Fruit fly (Drosophila melanogaster): ENCODE measurements around the gene Top1.

The Top1 gene

dm6 chrX:15305975-15306909 is 13.0 kb upstream of the Top1 start (continued):
- TF ChIP-seq CG6808 (GFP tag; optimal IDR thresholded peaks at IDR 0.05) (no peak), Ets96B (tag; optimal IDR thresholded peaks at IDR 0.05) (no peak), Hr4 (GFP tag; optimal IDR thresholded peaks at IDR 0.05) (peak; percentile 5), CG8119 (GFP tag; IDR thresholded peaks at IDR 0.05) (0 out of 3 replicates have a peak, but pooled peaks have one; percentile 26), Smox (GFP tag; optimal IDR thresholded peaks at IDR 0.05) (peak; percentile 5), eg (GFP tag; IDR thresholded peaks at IDR 0.05) (no peak), Eip93F (GFP tag; optimal IDR thresholded peaks at IDR 0.05) (peak; percentile 75), CG4318 (GFP tag; optimal IDR thresholded peaks at IDR 0.05) (no peak), CG10669 (GFP tag; optimal IDR thresholded peaks at IDR 0.05) (peak; percentile 2), CG3032 (tag; optimal IDR thresholded peaks at IDR 0.05) (no peak), vri (GFP tag; optimal IDR thresholded peaks at IDR 0.05) (peak; percentile 74), CG6792 (GFP tag; optimal IDR thresholded peaks at IDR 0.05) (peak; percentile 3), CG3919 (GFP tag; optimal IDR thresholded peaks at IDR 0.05) (peak; percentile 26), Sox14 (GFP tag; optimal IDR thresholded peaks at IDR 0.05) (peak; percentile 68), CG6854 (GFP tag; optimal IDR thresholded peaks at IDR 0.05) (peak; percentile 47), Hr39 (GFP tag; optimal IDR thresholded peaks at IDR 0.05) (peak; percentile 13), CG6276 (GFP tag; optimal IDR thresholded peaks at IDR 0.05) (peak; percentile 41), Gug (GFP tag; IDR thresholded peaks at IDR 0.05) (no peak), Met (GFP tag; optimal IDR thresholded peaks at IDR 0.05) (peak; percentile 28)

DNA sequence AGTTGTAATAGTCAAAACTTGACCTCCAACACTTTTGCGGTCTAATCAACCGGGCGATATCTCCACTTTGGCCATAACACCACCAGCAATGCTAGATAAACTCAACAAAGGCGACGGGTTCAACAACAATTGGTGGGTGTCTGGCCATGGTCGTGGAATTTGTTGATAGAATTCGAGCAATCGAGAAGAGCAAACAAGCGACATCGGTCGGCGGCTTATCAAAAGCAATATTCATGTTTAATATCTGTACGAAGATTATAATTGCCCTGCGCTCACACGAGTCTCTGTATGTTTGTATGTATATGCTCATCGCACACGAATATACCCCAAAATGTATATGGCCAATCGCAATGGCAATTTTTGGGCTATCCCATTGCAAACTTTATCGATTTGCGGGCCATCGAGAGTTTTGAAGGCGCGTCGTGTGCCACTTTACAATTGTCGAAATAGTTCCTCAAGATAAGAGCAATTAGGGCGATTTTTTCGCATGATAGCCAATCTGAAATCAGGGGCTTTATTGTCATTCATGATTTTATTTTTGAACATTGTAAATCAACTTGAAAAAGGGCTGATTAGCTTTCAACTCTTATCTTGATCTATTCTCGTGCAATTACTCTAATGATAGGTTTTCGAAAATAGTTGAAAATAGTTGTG is 11.7 kb upstream of the Top1 start:
- TF ChIP-seq svp (GFP tag) (peak; percentile 77), Eip78C (GFP tag) (peak; percentile 33), CG9139 (GFP tag; optimal IDR thresholded peaks at IDR 0.05) (no peak), fkh (GFP tag; optimal IDR thresholded peaks at IDR 0.05) (peak; percentile 51)

DNA sequence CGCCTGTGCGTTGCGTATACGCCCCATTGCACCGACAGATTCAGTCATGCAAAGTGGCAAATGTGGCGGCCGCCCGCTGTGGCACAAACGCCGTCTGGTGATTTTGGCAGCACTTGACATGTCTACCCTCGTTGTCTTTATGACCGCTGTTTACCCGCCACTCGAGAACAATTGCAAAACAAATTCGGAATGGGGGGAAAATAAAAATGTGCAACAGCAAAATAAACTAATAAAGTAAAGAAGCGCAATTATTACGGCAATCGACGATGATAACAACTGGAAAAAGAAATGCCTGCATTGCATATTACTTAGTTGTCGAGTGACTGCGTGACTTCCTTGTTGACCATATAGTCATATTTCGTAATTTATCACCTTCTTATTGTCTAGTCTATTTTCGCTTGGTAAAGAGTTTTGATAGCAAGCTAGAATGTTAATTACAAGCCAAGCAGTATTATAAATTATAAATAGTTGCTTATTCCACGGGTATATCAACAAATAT is 10.8 kb upstream of the Top1 start:
- TF ChIP-seq vri (GFP tag; optimal IDR thresholded peaks at IDR 0.05) = peak; percentile 21
- TF ChIP-seq Eip78C (GFP tag) = peak; percentile 42
- TF ChIP-seq Ets96B (tag; optimal IDR thresholded peaks at IDR 0.05) = no peak
- peak; percentile 1 for TF ChIP-seq CG6276 (GFP tag; optimal IDR thresholded peaks at IDR 0.05)

DNA sequence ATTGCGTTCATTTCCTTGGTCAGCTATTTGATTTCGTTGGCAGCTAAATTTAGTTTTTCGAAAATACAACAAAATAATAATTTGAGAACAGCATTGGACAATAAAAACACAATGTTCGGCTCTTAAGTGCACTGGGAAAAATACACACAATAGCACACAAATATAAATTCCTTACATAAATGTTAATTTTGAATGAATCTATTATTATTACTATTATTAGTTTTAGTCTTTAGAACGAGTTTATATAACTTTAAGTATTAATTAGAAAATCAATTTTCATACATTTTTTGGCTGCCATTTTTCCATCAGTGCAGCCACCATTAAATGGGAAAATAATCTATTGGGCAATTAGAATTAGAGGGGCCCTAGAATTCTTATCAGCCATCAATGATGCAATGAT is 9.4 kb upstream of the Top1 start:
- TF ChIP-seq net (GFP tag; optimal IDR thresholded peaks at IDR 0.05) (no peak), dac (GFP tag; optimal IDR thresholded peaks at IDR 0.05) (no peak), CG8319 (GFP tag; optimal IDR thresholded peaks at IDR 0.05) (no peak), fkh (GFP tag; optimal IDR thresholded peaks at IDR 0.05) (no peak)

- peak; percentile 56 for TF ChIP-seq CG10669 (GFP tag; optimal IDR thresholded peaks at IDR 0.05)
- peak; percentile 53 for TF ChIP-seq Met (GFP tag; optimal IDR thresholded peaks at IDR 0.05)
- no peak; the same call in 2 of the 3 replicates for TF ChIP-seq CG6163 (GFP tag; IDR thresholded peaks at IDR 0.05)
- TF ChIP-seq dac (GFP tag; optimal IDR thresholded peaks at IDR 0.05) = peak; percentile 46
- peak; percentile 76 for TF ChIP-seq svp (GFP tag)
- no peak for TF ChIP-seq vri (GFP tag; optimal IDR thresholded peaks at IDR 0.05)
- TF ChIP-seq spab (GFP tag; optimal IDR thresholded peaks at IDR 0.05) = peak; percentile 42
- peak; percentile 99 for TF ChIP-seq dsx (GFP tag; optimal IDR thresholded peaks at IDR 0.05; ENCODE audit: poor library complexity, severe bottlenecking)
- peak; percentile 41 for TF ChIP-seq Blimp-1 (GFP tag; optimal IDR thresholded peaks at IDR 0.05)
- peak; percentile 45; the same call in 1 of the 2 replicates for TF ChIP-seq CG11294 (GFP tag; IDR thresholded peaks at IDR 0.05)
- no peak for TF ChIP-seq CG1621 (tag; optimal IDR thresholded peaks at IDR 0.05)
- peak; percentile 48 for TF ChIP-seq CG11902 (GFP tag; optimal IDR thresholded peaks at IDR 0.05)
- peak; percentile 45 for TF ChIP-seq fd59A (GFP tag; optimal IDR thresholded peaks at IDR 0.05)
- TF ChIP-seq salr (GFP tag; optimal IDR thresholded peaks at IDR 0.05) = peak in 1 of 2 experiments; percentile 71
- TF ChIP-seq achi (GFP tag; optimal IDR thresholded peaks at IDR 0.05) = peak; percentile 60
- TF ChIP-seq Lpt (GFP tag; optimal IDR thresholded peaks at IDR 0.05) = peak; percentile 25
- TF ChIP-seq CG8632 (GFP tag; optimal IDR thresholded peaks at IDR 0.05) = peak; percentile 62
- peak; percentile 49; the same call in 1 of the 2 replicates for TF ChIP-seq CG15336 (GFP tag; IDR thresholded peaks at IDR 0.05)
Observed at dm6 chrX:15312074-15312881, 7.0 kb upstream of the Top1 start.

All from whole organism, prepupa.